Worm (Caenorhabditis elegans): Measurements from ENCODE around the gene ttr-28.
A peak's percentile ranks its signal among the peaks of the same experiment; 100 is the strongest.
"Not testable (repeated sequence)": the region's sequence is repeated elsewhere in the genome, so short reads cannot be mapped to it uniquely, and the experiment has no call there.

The ttr-28 gene

ce11 chrV:12869948-12870347 is 35.0 kb downstream of the ttr-28 start, which contains the start of gene T07F10.3:
T07F10.3 (minus strand) TSS chrV:12870045.
- TF ChIP-seq nfya-1 (tag; optimal IDR thresholded peaks at IDR 0.05; ENCODE audit: insufficient read depth) (peak; percentile 85), nhr-25 (tag; optimal IDR thresholded peaks at IDR 0.05) (peak; percentile 74), daf-12 (tag; optimal IDR thresholded peaks at IDR 0.05) (no peak), elt-3 (tag; optimal IDR thresholded peaks at IDR 0.05) (no peak), ceh-16 (tag; optimal IDR thresholded peaks at IDR 0.05) (no peak), pha-4 (tag; optimal IDR thresholded peaks at IDR 0.05) (peak; percentile 94), lin-39 (tag; optimal IDR thresholded peaks at IDR 0.05) (peak; percentile 18), R02D3.7 (tag; optimal IDR thresholded peaks at IDR 0.05) (peak; percentile 74), skn-1 (tag; optimal IDR thresholded peaks at IDR 0.05) (no peak), lin-15B (tag; optimal IDR thresholded peaks at IDR 0.05) (peak; percentile 84), elt-2 (tag; optimal IDR thresholded peaks at IDR 0.05) (peak; percentile 57), egl-5 (tag; optimal IDR thresholded peaks at IDR 0.05) (no peak), ceh-82 (tag; optimal IDR thresholded peaks at IDR 0.05) (peak; percentile 60), nhr-43 (tag; optimal IDR thresholded peaks at IDR 0.05; ENCODE audit: poor library complexity, severe bottlenecking) (peak; percentile 97), ceh-28 (tag; optimal IDR thresholded peaks at IDR 0.05) (peak; percentile 31), ama-1 (optimal IDR thresholded peaks at IDR 0.05) (no peak), tbx-2 (tag; optimal IDR thresholded peaks at IDR 0.05) (peak; percentile 43), pqm-1 (tag; optimal IDR thresholded peaks at IDR 0.05) (peak; percentile 57), elt-1 (tag; optimal IDR thresholded peaks at IDR 0.05) (no peak), lsy-12 (tag; optimal IDR thresholded peaks at IDR 0.05) (peak; percentile 89), egl-27 (tag; optimal IDR thresholded peaks at IDR 0.05) (no peak), sea-2 (GFP tag; optimal IDR thresholded peaks at IDR 0.05) (no peak), jun-1 (tag; optimal IDR thresholded peaks at IDR 0.05) (peak; percentile 22), zag-1 (tag; optimal IDR thresholded peaks at IDR 0.05) (no peak), nhr-12 (tag; optimal IDR thresholded peaks at IDR 0.05) (no peak), nhr-23 (tag; optimal IDR thresholded peaks at IDR 0.05) (peak; percentile 94), hmg-11 (tag; optimal IDR thresholded peaks at IDR 0.05) (peak; percentile 66)

- peak; percentile 49 for TF ChIP-seq pha-4 (tag; optimal IDR thresholded peaks at IDR 0.05)
- TF ChIP-seq ztf-11 (tag; optimal IDR thresholded peaks at IDR 0.05) = no peak
- no peak for TF ChIP-seq lsy-12 (tag; optimal IDR thresholded peaks at IDR 0.05)
- no peak for TF ChIP-seq aly-2 (tag; optimal IDR thresholded peaks at IDR 0.05)
- TF ChIP-seq nhr-67 (tag; optimal IDR thresholded peaks at IDR 0.05) = no peak
These were observed 37.0 kb downstream of the ttr-28 start, which contains the start of gene nspg-1 for ce11 chrV:12867997-12868396. nspg-1 (minus strand) TSS chrV:12868097.

ce11 chrV:12865615-12866014 is 39.4 kb downstream of the ttr-28 start, which contains the start of gene T07F10.5:
T07F10.5 (plus strand) TSS chrV:12865915.
- TF ChIP-seq ama-1 (optimal IDR thresholded peaks at IDR 0.05); ztf-4 (tag; optimal IDR thresholded peaks at IDR 0.05); ZK546.5 (tag; optimal IDR thresholded peaks at IDR 0.05): not testable (repeated sequence)

ce11 chrV:12859144-12859543 is 45.8 kb downstream of the ttr-28 start, which contains the start of gene anp-1:
anp-1 (plus strand) TSS chrV:12859444.
- TF ChIP-seq egl-27 (tag; optimal IDR thresholded peaks at IDR 0.05) = no peak
- no peak for TF ChIP-seq lin-39 (tag; optimal IDR thresholded peaks at IDR 0.05)
- no peak for TF ChIP-seq nhr-77 (tag; optimal IDR thresholded peaks at IDR 0.05)

- no peak for TF ChIP-seq daf-12 (tag; optimal IDR thresholded peaks at IDR 0.05)
- peak; percentile 7 for TF ChIP-seq elt-2 (tag; optimal IDR thresholded peaks at IDR 0.05)
These were observed 50.2 kb downstream of the ttr-28 start, which contains the start of gene C44H9.7 for ce11 chrV:12854766-12855165. C44H9.7 (minus strand) TSS chrV:12854866.

Measured in whole organism, L3 larva.